Fruit fly (Drosophila melanogaster): ENCODE results near the gene Sac1.

Sac1 gene

DNA sequence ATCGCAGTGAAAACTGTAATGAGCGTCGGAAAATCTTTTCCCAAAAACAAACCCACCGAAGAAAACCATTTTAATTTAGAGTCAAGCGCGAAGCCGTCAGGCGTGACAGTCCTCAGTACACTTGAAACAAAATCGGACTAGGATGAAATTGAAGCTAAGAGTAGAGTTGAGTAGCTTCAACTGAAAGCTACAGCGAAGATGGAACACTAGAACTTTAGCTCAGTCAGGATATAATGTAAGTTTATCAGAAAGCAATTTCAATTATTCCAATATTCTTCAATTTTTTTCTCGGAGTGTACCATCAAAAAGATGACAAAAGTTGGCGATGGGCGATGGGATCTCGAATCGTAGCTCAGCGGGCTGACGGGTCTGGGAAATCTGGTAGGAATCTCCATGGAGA lies 31.2 kb upstream of the Sac1 start (continued):
- TF ChIP-seq CG10147 (GFP tag; optimal IDR thresholded peaks at IDR 0.05), result no peak
- TF ChIP-seq Dek (tag; optimal IDR thresholded peaks at IDR 0.05), result no peak
- peak; percentile 34 for TF ChIP-seq CG8924 (tag; optimal IDR thresholded peaks at IDR 0.05)
- TF ChIP-seq CG13894 (tag; optimal IDR thresholded peaks at IDR 0.05), result no peak
- no peak for TF ChIP-seq CG9817 (tag; optimal IDR thresholded peaks at IDR 0.05)
- no peak for TF ChIP-seq CG10431 (GFP tag; optimal IDR thresholded peaks at IDR 0.05)
- TF ChIP-seq CG15269 (tag; optimal IDR thresholded peaks at IDR 0.05), result peak; percentile 15
- peak; percentile 68; the same call in 1 of the 2 replicates for TF ChIP-seq chm (GFP tag; IDR thresholded peaks at IDR 0.05)
- TF ChIP-seq crc (GFP tag; optimal IDR thresholded peaks at IDR 0.05), result peak; percentile 8
- peak; percentile 37; the same call in 1 of the 2 replicates for TF ChIP-seq CG32767 (GFP tag; IDR thresholded peaks at IDR 0.05)
- TF ChIP-seq pnt (GFP tag; optimal IDR thresholded peaks at IDR 0.05), result peak; percentile 24
- TF ChIP-seq CG8359 (GFP tag; optimal IDR thresholded peaks at IDR 0.05; ENCODE audit: borderline replicate concordance), result peak; percentile 21
- peak; percentile 35 for TF ChIP-seq PHDP (tag; optimal IDR thresholded peaks at IDR 0.05)
- no peak for TF ChIP-seq zf30C (GFP tag; optimal IDR thresholded peaks at IDR 0.05)
- TF ChIP-seq CG18011 (GFP tag; optimal IDR thresholded peaks at IDR 0.05), result no peak
- peak; percentile 50 for TF ChIP-seq ATbp (GFP tag; optimal IDR thresholded peaks at IDR 0.05)
- peak; percentile 58 for TF ChIP-seq unpg (GFP tag; optimal IDR thresholded peaks at IDR 0.05)
- TF ChIP-seq Rfx (GFP tag; IDR thresholded peaks at IDR 0.05), result 0 out of 2 replicates have a peak, but pooled peaks have one; percentile 12
- TF ChIP-seq CG11398 (GFP tag; optimal IDR thresholded peaks at IDR 0.05), result no peak
- no peak for TF ChIP-seq CG6272 (GFP tag; IDR thresholded peaks at IDR 0.05)
- peak; percentile 59; the same call in 1 of the 2 replicates for TF ChIP-seq CG6689 (GFP tag; IDR thresholded peaks at IDR 0.05)
- peak; percentile 94 for TF ChIP-seq sens (GFP tag)
- TF ChIP-seq Ptx1 (GFP tag; IDR thresholded peaks at IDR 0.05), result peak; percentile 54
- peak; percentile 28 for TF ChIP-seq CG4424 (GFP tag; optimal IDR thresholded peaks at IDR 0.05)
- TF ChIP-seq kay (GFP tag; optimal IDR thresholded peaks at IDR 0.05), result no peak
- no peak for TF ChIP-seq trh (GFP tag; optimal IDR thresholded peaks at IDR 0.05)
- no peak for TF ChIP-seq luna (GFP tag; optimal IDR thresholded peaks at IDR 0.05)
- TF ChIP-seq CG17829 (tag; optimal IDR thresholded peaks at IDR 0.05), result peak; percentile 48
- no peak for TF ChIP-seq CG9215 (GFP tag; IDR thresholded peaks at IDR 0.05)

DNA sequence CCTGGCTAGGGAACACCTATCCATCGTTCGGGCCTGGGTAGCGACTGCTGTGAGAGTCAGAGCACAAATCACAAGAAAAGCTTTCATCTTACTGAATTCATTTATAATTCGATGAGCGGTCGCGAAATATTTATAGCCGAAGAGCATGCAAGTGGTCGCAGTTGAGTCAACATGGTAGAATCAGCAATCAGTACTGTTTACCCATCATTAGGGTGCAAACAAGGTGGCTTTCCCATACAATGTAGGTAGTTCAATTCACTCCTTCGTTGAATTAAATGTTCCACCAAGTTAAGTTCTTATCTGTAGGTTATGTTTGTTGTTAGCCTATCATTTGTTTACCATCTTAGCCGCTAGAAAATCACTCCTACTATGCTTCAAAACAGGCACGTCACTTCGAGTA lies 29.0 kb upstream of the Sac1 start, which contains the start of gene LysP:
TSS of gene LysP (minus strand) at position 101 of the 400 bp plus-strand sequence.
- TF ChIP-seq Adf1 (GFP tag; IDR thresholded peaks at IDR 0.05) (no peak), CG3065 (GFP tag; optimal IDR thresholded peaks at IDR 0.05) (no peak), Tbp (GFP tag; optimal IDR thresholded peaks at IDR 0.05) (no peak), CG17186 (GFP tag; optimal IDR thresholded peaks at IDR 0.05) (no peak), zf30C (GFP tag; optimal IDR thresholded peaks at IDR 0.05) (no peak), grn (GFP tag; optimal IDR thresholded peaks at IDR 0.05) (peak; percentile 43), CG4707 (GFP tag; optimal IDR thresholded peaks at IDR 0.05) (no peak), exex (tag; optimal IDR thresholded peaks at IDR 0.05) (peak; percentile 15), eyg (GFP tag; optimal IDR thresholded peaks at IDR 0.05) (no peak), slp2 (GFP tag; optimal IDR thresholded peaks at IDR 0.05) (no peak)

DNA sequence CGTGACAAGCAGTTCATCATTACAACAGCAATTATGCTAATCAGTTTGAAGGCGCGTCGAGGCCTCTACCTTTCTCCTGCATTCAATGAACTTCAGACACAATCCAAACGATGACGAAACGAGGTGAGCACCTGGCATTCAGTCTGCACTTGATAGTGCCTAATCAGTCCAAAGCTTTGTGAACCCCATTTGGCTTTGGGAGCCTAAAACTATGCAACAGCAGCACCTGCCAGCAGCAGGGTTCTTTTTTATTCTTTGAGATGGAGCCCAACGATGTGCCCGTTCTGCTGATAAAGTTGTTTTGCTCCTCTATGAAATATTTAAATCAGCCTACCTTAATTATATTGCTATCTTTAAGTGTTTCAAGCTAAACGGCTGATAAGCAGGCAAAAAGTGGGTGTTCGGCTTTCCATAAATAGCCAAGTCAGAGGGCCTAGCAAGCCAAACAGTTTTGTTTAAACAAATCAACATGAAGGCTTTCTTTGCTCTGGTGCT lies 20.3 kb upstream of the Sac1 start, which contains the start of gene LysS:
TSS of gene LysS (plus strand) at position 445 of the 495 bp plus-strand sequence.
- TF ChIP-seq exex (tag; optimal IDR thresholded peaks at IDR 0.05) (peak; percentile 58), CG2199 (GFP tag; IDR thresholded peaks at IDR 0.05) (0 out of 3 replicates have a peak, but pooled peaks have one; percentile 36), CG18011 (GFP tag; optimal IDR thresholded peaks at IDR 0.05) (peak; percentile 3), grn (GFP tag; optimal IDR thresholded peaks at IDR 0.05) (peak; percentile 23), z (GFP tag; IDR thresholded peaks at IDR 0.05) (no peak), caup (GFP tag; optimal IDR thresholded peaks at IDR 0.05; ENCODE audit: severe bottlenecking) (no peak)

Measured in whole organism, embryonic.